Worm (Caenorhabditis elegans) whole organism, young adult: ENCODE data around the gene srx-42.

ENCODE experiments used
- D2030.7 ChIP-seq: fragments of 200-800 bp; sonication (Bioruptor generic); IDR thresholded peaks from 2 replicates; pipeline ENCODE4 v1.3.6; 2022; ENCODE audit warnings: missing genetic modification reagents, missing genetic modification characterization, missing compliant biosample characterization
- F33H1.4 ChIP-seq: fragments of 200-800 bp; sonication (Bioruptor generic); IDR thresholded peaks from 2 replicates; pipeline ENCODE4 v1.3.6; 2022; ENCODE audit warnings: missing genetic modification reagents, missing genetic modification characterization, missing compliant biosample characterization
- K11D2.4 ChIP-seq: fragments of 200-800 bp; sonication (Bioruptor generic); IDR thresholded peaks from 2 replicates; pipeline ENCODE4 v1.3.6; 2022; ENCODE audit warnings: missing genetic modification reagents, missing genetic modification characterization, missing compliant biosample characterization
- Y53F4B.3 ChIP-seq: fragments of 200-800 bp; sonication (Bioruptor generic); IDR thresholded peaks from 2 replicates; pipeline ENCODE4 v1.3.6; 2022; ENCODE audit warnings: missing genetic modification reagents, missing genetic modification characterization, missing compliant biosample characterization
- Y79H2A.3 ChIP-seq: fragments of 200-800 bp; sonication (Bioruptor generic); conservative IDR thresholded peaks from 2 replicates; pipeline ENCODE4 v1.3.6; 2022; ENCODE audit warnings: missing genetic modification reagents, missing genetic modification characterization, missing compliant biosample characterization
- attf-5 ChIP-seq: fragments of 200-800 bp; sonication (Bioruptor generic); optimal IDR thresholded peaks from 2 replicates; lab custom pipeline; 2018; ENCODE audit warnings: mild to moderate bottlenecking, missing genetic modification characterization, missing compliant biosample characterization
- ceh-27 ChIP-seq: fragments of 200-800 bp; sonication (Bioruptor generic); optimal IDR thresholded peaks from 2 replicates; lab custom pipeline; 2018; ENCODE audit warnings: mild to moderate bottlenecking, missing genetic modification characterization, moderate library complexity, missing compliant biosample characterization
- efl-1 ChIP-seq: fragments of 150-350 bp; optimal IDR thresholded peaks from 2 replicates; lab custom pipeline; 2014; ENCODE audit warnings: missing biosample characterization, missing genetic modification reagents, missing genetic modification characterization
- ekl-4 ChIP-seq: fragments of 200-800 bp; sonication (Bioruptor generic); IDR thresholded peaks from 2 replicates; pipeline ENCODE4 v1.3.6; 2022; ENCODE audit warnings: missing genetic modification reagents, missing genetic modification characterization, missing compliant biosample characterization
- lin-35 ChIP-seq, 3 experiments: fragments of 150-350 bp in 2 of 3; sonication (generic microtip) in 1 of 3; optimal IDR thresholded peaks; 2 replicates each; lab custom pipeline; 2014 to 2018; ENCODE audit warnings: missing biosample characterization in 3 of 3, missing genetic modification characterization in 3 of 3, missing genetic modification reagents in 3 of 3
- lir-1 ChIP-seq: fragments of 200-800 bp; sonication (Bioruptor generic); conservative IDR thresholded peaks from 2 replicates; pipeline ENCODE4 v1.3.6; 2022; ENCODE audit warnings: missing genetic modification reagents, missing genetic modification characterization, missing compliant biosample characterization
- mes-4 ChIP-seq: sonication (generic microtip); optimal IDR thresholded peaks from 2 replicates; lab custom pipeline; 2016; ENCODE audit warnings: missing genotype, missing genetic modification characterization, missing compliant biosample characterization
- nfyb-1 ChIP-seq: fragments of 200-800 bp; sonication (Bioruptor generic); IDR thresholded peaks from 2 replicates; pipeline ENCODE4 v1.3.6; 2022; ENCODE audit warnings: missing genetic modification reagents, missing genetic modification characterization, missing compliant biosample characterization
- rpc-1 ChIP-seq, 2 experiments: fragments of 150-350 bp in 1 of 2; sonication (generic microtip) in 1 of 2; optimal IDR thresholded peaks; 2 replicates each; lab custom pipeline; 2014 to 2018; ENCODE audit warnings: missing biosample characterization in 1 of 2, missing genetic modification characterization in 1 of 2, missing genetic modification reagents in 1 of 2, missing genotype in 1 of 2
- sea-2 ChIP-seq: fragments of 200-800 bp; sonication (Bioruptor generic); IDR thresholded peaks from 2 replicates; pipeline ENCODE4 v1.3.6; 2022; ENCODE audit warnings: missing genetic modification characterization, missing compliant biosample characterization
- snpc-1.3 ChIP-seq: sonication (generic microtip); optimal IDR thresholded peaks from 2 replicates; lab custom pipeline; 2017; ENCODE audit warnings: missing genetic modification characterization, mild to moderate bottlenecking, missing compliant biosample characterization, antibody characterized with exemption, moderate library complexity, missing genotype, missing genetic modification reagents; ENCODE audit not compliant: insufficient read depth
- somi-1 ChIP-seq: fragments of 200-800 bp; sonication (Bioruptor generic); optimal IDR thresholded peaks from 2 replicates; lab custom pipeline; 2018; ENCODE audit warnings: mild to moderate bottlenecking, missing genetic modification characterization, missing compliant biosample characterization
- tbp1 ChIP-seq: fragments of 200-800 bp; sonication (Bioruptor generic); optimal IDR thresholded peaks from 2 replicates; lab custom pipeline; 2018; ENCODE audit warnings: mild to moderate bottlenecking, missing genetic modification characterization, missing compliant biosample characterization
- tlf-1 ChIP-seq: fragments of 200-800 bp; sonication (Bioruptor generic); optimal IDR thresholded peaks from 2 replicates; lab custom pipeline; 2018; ENCODE audit warnings: mild to moderate bottlenecking, missing genetic modification characterization, missing compliant biosample characterization
- unc-130 ChIP-seq: sonication (generic microtip); optimal IDR thresholded peaks from 2 replicates; lab custom pipeline; 2016; ENCODE audit warnings: missing genetic modification reagents, missing genetic modification characterization, missing compliant biosample characterization
- xnd-1 ChIP-seq: sonication (generic microtip); optimal IDR thresholded peaks from 2 replicates; lab custom pipeline; 2016; ENCODE audit warnings: missing genotype, missing genetic modification reagents, missing genetic modification characterization, missing compliant biosample characterization
- ztf-18 ChIP-seq: sonication (generic microtip); optimal IDR thresholded peaks from 2 replicates; lab custom pipeline; 2016; ENCODE audit warnings: missing genotype, mild to moderate bottlenecking, missing genetic modification characterization, missing compliant biosample characterization
- ztf-25 ChIP-seq: fragments of 200-800 bp; sonication (Bioruptor generic); IDR thresholded peaks from 2 replicates; pipeline ENCODE4 v1.3.6; 2022; ENCODE audit warnings: missing genetic modification reagents, missing genetic modification characterization, missing compliant biosample characterization

Gene srx-42

ce11 chrV:13961927-13962419 is 41.1 kb downstream of the srx-42 start, which contains the start of the genes algn-13 and R10D12.13 (continued):
- TF ChIP-seq somi-1 (GFP tag; lab: Kevin White, UChicago) (no peak), ztf-25 (GFP tag; lab: Robert Waterston, UW) (no peak), nfyb-1 (GFP tag; lab: Robert Waterston, UW) (peak; percentile 37; the same call in 1 of the 2 replicates), ztf-18 (peak; percentile 37), K11D2.4 (GFP tag; lab: Robert Waterston, UW) (no peak), mes-4 (no peak), lin-35 (GFP tag; optimal IDR thresholded peaks at IDR 0.05; lab: Kevin White, UChicago) (peak in 2 of 3 experiments; percentile 16 to 68), Y53F4B.3 (GFP tag; lab: Robert Waterston, UW) (no peak), tlf-1 (GFP tag; lab: Kevin White, UChicago) (peak; percentile 41), attf-5 (GFP tag; lab: Kevin White, UChicago) (peak; percentile 54), tbp1 (GFP tag; lab: Kevin White, UChicago) (peak; percentile 54), unc-130 (GFP tag; lab: Kevin White, UChicago) (peak; percentile 41), rpc-1 (optimal IDR thresholded peaks at IDR 0.05; lab: Kevin White, UChicago) (peak; percentile 44), rpc-1 (tag; optimal IDR thresholded peaks at IDR 0.05; lab: Kevin White, UChicago) (no peak), D2030.7 (GFP tag; lab: Robert Waterston, UW) (peak; percentile 71), F33H1.4 (peak; percentile 59), ekl-4 (GFP tag; lab: Robert Waterston, UW) (peak; percentile 17; the same call in 1 of the 2 replicates), snpc-1.3 (tag; lab: Kevin White, UChicago) (peak; percentile 85), ceh-27 (peak; percentile 16), efl-1 (GFP tag; lab: Kevin White, UChicago) (peak; percentile 89), xnd-1 (tag; lab: Kevin White, UChicago) (peak; percentile 65), sea-2 (GFP tag; lab: Robert Waterston, UW) (no peak), lir-1 (GFP tag; lab: Robert Waterston, UW) (0 out of 2 replicates have a peak, but pooled peaks have one; percentile 22)

ce11 chrV:13963279-13963976 is 42.6 kb downstream of the srx-42 start, which contains the start of gene sao-1:
Gene sao-1, plus strand, starts transcription at chrV:13963926.
- TF ChIP-seq K11D2.4 (GFP tag; lab: Robert Waterston, UW): no peak
- TF ChIP-seq Y79H2A.3 (GFP tag; lab: Robert Waterston, UW): 0 out of 2 replicates have a peak, but pooled peaks have one; percentile 22
